Fruit fly (Drosophila melanogaster) whole organism, embryonic: ENCODE measurements around the gene sll.

Source experiments
- CG10267 ChIP-seq: fragments of 200-800 bp; sonication (Bioruptor generic); optimal IDR thresholded peaks from 2 replicates; lab custom pipeline; 2018; ENCODE audit warnings: missing biosample characterization, mild to moderate bottlenecking, missing genetic modification characterization, moderate library complexity
- CG13123 ChIP-seq: fragments of 200-800 bp; sonication (Bioruptor generic); optimal IDR thresholded peaks from 2 replicates; lab custom pipeline; 2016; ENCODE audit warnings: missing biosample characterization, missing genetic modification characterization
- CG14860 ChIP-seq: fragments of 200-800 bp; sonication (Bioruptor generic); IDR thresholded peaks from 3 replicates; pipeline ENCODE4 v1.3.6; 2022; ENCODE audit warnings: missing biosample characterization, missing genetic modification characterization; ENCODE audit not compliant: partially characterized antibody
- CG2116 ChIP-seq: fragments of 200-800 bp; sonication (Bioruptor generic); optimal IDR thresholded peaks from 3 replicates; lab custom pipeline; 2018; ENCODE audit warnings: missing biosample characterization, mild to moderate bottlenecking, missing genetic modification characterization
- Dll ChIP-seq: fragments of 200-800 bp; sonication (Bioruptor generic); IDR thresholded peaks from 4 replicates; pipeline ENCODE4 v1.3.6; 2022; ENCODE audit warnings: missing biosample characterization, missing genetic modification characterization; ENCODE audit not compliant: partially characterized antibody
- ash1 ChIP-seq: fragments of 200-800 bp; sonication (Bioruptor generic); optimal IDR thresholded peaks from 2 replicates; lab custom pipeline; 2018; ENCODE audit warnings: missing biosample characterization, mild to moderate bottlenecking, missing genetic modification characterization
- en ChIP-seq: fragments of 200-800 bp; sonication (Bioruptor generic); optimal IDR thresholded peaks from 2 replicates; lab custom pipeline; 2016; ENCODE audit warnings: missing biosample characterization, missing genetic modification characterization
- repo ChIP-seq: fragments of 200-800 bp; sonication (Bioruptor generic); optimal IDR thresholded peaks from 2 replicates; lab custom pipeline; 2016; ENCODE audit warnings: missing biosample characterization, missing genetic modification characterization
- ssp ChIP-seq: fragments of 200-800 bp; sonication (Bioruptor generic); IDR thresholded peaks from 2 replicates; pipeline ENCODE4 v1.3.6; 2022; ENCODE audit warnings: missing biosample characterization, missing genetic modification characterization
- wdn ChIP-seq: fragments of 200-800 bp; sonication (Bioruptor generic); IDR thresholded peaks from 2 replicates; pipeline ENCODE4 v1.3.6; 2022; ENCODE audit warnings: missing biosample characterization, missing genetic modification characterization

DNA sequence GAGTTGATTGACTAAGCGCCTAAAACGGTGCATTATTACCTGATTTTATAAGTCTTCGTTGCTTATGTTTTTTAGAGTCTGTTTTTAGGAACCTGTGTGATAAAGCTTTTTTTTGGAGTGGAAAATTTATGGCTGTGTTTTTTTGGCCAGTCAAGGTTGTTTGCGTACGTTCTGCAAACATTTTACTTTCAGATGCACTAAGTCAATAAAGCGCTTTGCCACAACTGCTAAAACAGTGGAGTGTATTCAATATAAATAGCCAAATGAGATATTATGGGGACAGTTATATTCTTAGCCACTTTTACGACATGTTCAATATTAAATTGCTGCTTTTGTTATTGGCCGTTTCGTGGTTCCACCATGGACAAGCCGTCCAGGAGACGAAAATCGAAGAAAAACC lies 10.8 kb upstream of the sll start, which contains the start of gene Sgs5:
- TF ChIP-seq repo (GFP tag; lab: Kevin White, UChicago): no peak
- no peak for TF ChIP-seq Dll (GFP tag; lab: Robert Waterston, UW)
- no peak for TF ChIP-seq CG10267
- no peak for TF ChIP-seq ssp
- TF ChIP-seq CG2116: no peak
- TF ChIP-seq en (GFP tag; lab: Kevin White, UChicago): no peak
- TF ChIP-seq CG14860 (GFP tag; lab: Robert Waterston, UW): no peak
- TF ChIP-seq ash1 (GFP tag; lab: Kevin White, UChicago): no peak
- no peak for TF ChIP-seq CG13123
- no peak for TF ChIP-seq wdn (GFP tag; lab: Robert Waterston, UW)
